Worm (Caenorhabditis elegans) whole organism, L2 larva: ENCODE measurements around the gene bcmo-1.

Source experiments
- C34F6.9 ChIP-seq: fragments of 150-350 bp; optimal IDR thresholded peaks from 2 replicates; lab custom pipeline; 2014; ENCODE audit warnings: missing biosample characterization, missing genetic modification characterization
- F13H6.1 ChIP-seq: sonication (generic microtip); optimal IDR thresholded peaks from 2 replicates; lab custom pipeline; 2016; ENCODE audit warnings: missing genetic modification characterization, missing compliant biosample characterization
- R02D3.7 ChIP-seq: fragments of 150-350 bp; optimal IDR thresholded peaks from 2 replicates; lab custom pipeline; 2014; ENCODE audit warnings: missing biosample characterization, missing genetic modification characterization
- Y55F3AM.14 ChIP-seq: fragments of 200-800 bp; sonication (Bioruptor generic); optimal IDR thresholded peaks from 2 replicates; lab custom pipeline; 2018; ENCODE audit warnings: mild to moderate bottlenecking, missing genetic modification characterization, missing compliant biosample characterization
- ZK546.5 ChIP-seq: sonication (generic microtip); optimal IDR thresholded peaks from 2 replicates; lab custom pipeline; 2017; ENCODE audit warnings: missing biosample characterization, missing genetic modification characterization
- alr-1 ChIP-seq: fragments of 150-350 bp; optimal IDR thresholded peaks from 2 replicates; lab custom pipeline; 2014; ENCODE audit warnings: missing biosample characterization, missing genetic modification characterization
- aly-2 ChIP-seq: fragments of 150-350 bp; optimal IDR thresholded peaks from 2 replicates; lab custom pipeline; 2014; ENCODE audit warnings: missing biosample characterization, missing genetic modification characterization
- ama-1 ChIP-seq: fragments of 150-350 bp; optimal IDR thresholded peaks from 2 replicates; lab custom pipeline; 2018; ENCODE audit warnings: inconsistent platforms
- blmp-1 ChIP-seq: sonication (generic microtip); optimal IDR thresholded peaks from 2 replicates; lab custom pipeline; 2017; ENCODE audit warnings: missing genetic modification characterization, mild to moderate bottlenecking, missing compliant biosample characterization, antibody characterized with exemption, moderate library complexity; ENCODE audit not compliant: insufficient read depth
- ceh-16 ChIP-seq: fragments of 150-350 bp; optimal IDR thresholded peaks from 2 replicates; lab custom pipeline; 2014; ENCODE audit warnings: missing biosample characterization, missing genetic modification characterization
- ceh-82 ChIP-seq: fragments of 150-350 bp; optimal IDR thresholded peaks from 2 replicates; lab custom pipeline; 2014; ENCODE audit warnings: missing biosample characterization, missing genetic modification characterization
- crh-2 ChIP-seq: sonication (generic microtip); optimal IDR thresholded peaks from 2 replicates; lab custom pipeline; 2017; ENCODE audit warnings: missing biosample characterization, missing genetic modification characterization
- dmd-4 ChIP-seq: sonication (generic microtip); optimal IDR thresholded peaks from 2 replicates; lab custom pipeline; 2017; ENCODE audit warnings: missing biosample characterization, missing genetic modification characterization
- egl-27 ChIP-seq: sonication (generic microtip); optimal IDR thresholded peaks from 3 replicates; lab custom pipeline; 2017; ENCODE audit warnings: missing biosample characterization, missing genetic modification reagents, missing genetic modification characterization
- elt-1 ChIP-seq: fragments of 150-350 bp; optimal IDR thresholded peaks from 2 replicates; lab custom pipeline; 2014; ENCODE audit warnings: missing biosample characterization, missing genetic modification characterization
- elt-3 ChIP-seq: sonication (generic microtip); optimal IDR thresholded peaks from 2 replicates; lab custom pipeline; 2017; ENCODE audit warnings: missing biosample characterization, missing genetic modification characterization
- fos-1 ChIP-seq: fragments of 150-350 bp; optimal IDR thresholded peaks from 2 replicates; lab custom pipeline; 2014; ENCODE audit warnings: missing biosample characterization, missing genetic modification characterization
- gmeb-1 ChIP-seq: fragments of 150-350 bp; optimal IDR thresholded peaks from 2 replicates; lab custom pipeline; 2014; ENCODE audit warnings: missing biosample characterization, missing genetic modification characterization
- lin-11 ChIP-seq: fragments of 150-350 bp; sonication (generic microtip); optimal IDR thresholded peaks from 2 replicates; lab custom pipeline; 2014; ENCODE audit warnings: missing biosample characterization, missing genetic modification characterization, inconsistent platforms, mixed read lengths
- lin-13 ChIP-seq: fragments of 150-350 bp; optimal IDR thresholded peaks from 2 replicates; lab custom pipeline; 2014; ENCODE audit warnings: missing biosample characterization, missing genetic modification reagents, missing genetic modification characterization
- lin-39 ChIP-seq: fragments of 150-350 bp; optimal IDR thresholded peaks from 2 replicates; lab custom pipeline; 2014; ENCODE audit warnings: missing biosample characterization, missing genetic modification reagents, missing genetic modification characterization
- lsy-2 ChIP-seq, 2 experiments: fragments of 150-350 bp in 1 of 2; sonication (generic microtip) in 1 of 2; optimal IDR thresholded peaks; 2 replicates each; lab custom pipeline; 2014 to 2017; ENCODE audit warnings: missing biosample characterization in 2 of 2, missing genetic modification characterization in 2 of 2
- mab-5 ChIP-seq: fragments of 150-350 bp; optimal IDR thresholded peaks from 2 replicates; lab custom pipeline; 2014; ENCODE audit warnings: missing biosample characterization, missing genetic modification characterization
- mbf-1 ChIP-seq: sonication (generic microtip); optimal IDR thresholded peaks from 2 replicates; lab custom pipeline; 2017; ENCODE audit warnings: missing biosample characterization, missing genetic modification characterization
- mdl-1 ChIP-seq, 2 experiments: fragments of 150-350 bp in 1 of 2; sonication (generic microtip) in 1 of 2; optimal IDR thresholded peaks; 2 replicates each; lab custom pipeline; 2017; ENCODE audit warnings: missing biosample characterization in 2 of 2, missing genetic modification characterization in 2 of 2
- nhr-10 ChIP-seq: sonication (generic microtip); optimal IDR thresholded peaks from 2 replicates; lab custom pipeline; 2017; ENCODE audit warnings: missing biosample characterization, missing genetic modification characterization
- nhr-11 ChIP-seq: fragments of 150-350 bp; optimal IDR thresholded peaks from 2 replicates; lab custom pipeline; 2014; ENCODE audit warnings: missing biosample characterization, missing genetic modification characterization
- nhr-12 ChIP-seq: fragments of 150-350 bp; optimal IDR thresholded peaks from 2 replicates; lab custom pipeline; 2014; ENCODE audit warnings: missing biosample characterization, missing genetic modification characterization
- nhr-129 ChIP-seq: fragments of 150-350 bp; optimal IDR thresholded peaks from 2 replicates; lab custom pipeline; 2014; ENCODE audit warnings: missing biosample characterization, missing genetic modification characterization
- nhr-21 ChIP-seq: fragments of 150-350 bp; optimal IDR thresholded peaks from 2 replicates; lab custom pipeline; 2014; ENCODE audit warnings: missing biosample characterization, missing genetic modification characterization
- nhr-23 ChIP-seq: fragments of 150-350 bp; optimal IDR thresholded peaks from 2 replicates; lab custom pipeline; 2014; ENCODE audit warnings: missing biosample characterization, missing genetic modification reagents, missing genetic modification characterization
- nhr-237 ChIP-seq: fragments of 150-350 bp; optimal IDR thresholded peaks from 2 replicates; lab custom pipeline; 2014; ENCODE audit warnings: missing biosample characterization, missing genetic modification characterization
- nhr-25 ChIP-seq: fragments of 150-350 bp; sonication (generic microtip); optimal IDR thresholded peaks from 3 replicates; lab custom pipeline; 2014; ENCODE audit warnings: missing biosample characterization, missing genetic modification characterization
- nhr-6 ChIP-seq: fragments of 150-350 bp; optimal IDR thresholded peaks from 2 replicates; lab custom pipeline; 2014; ENCODE audit warnings: missing biosample characterization, missing genetic modification characterization
- nhr-77 ChIP-seq: fragments of 150-350 bp; optimal IDR thresholded peaks from 2 replicates; lab custom pipeline; 2014; ENCODE audit warnings: missing biosample characterization, missing genetic modification characterization
- peb-1 ChIP-seq: fragments of 150-350 bp; optimal IDR thresholded peaks from 2 replicates; lab custom pipeline; 2014; ENCODE audit warnings: missing biosample characterization, missing genetic modification characterization
- sem-4 ChIP-seq: fragments of 150-350 bp; optimal IDR thresholded peaks from 2 replicates; lab custom pipeline; 2014; ENCODE audit warnings: missing biosample characterization, missing genetic modification reagents, missing genetic modification characterization
- skn-1 ChIP-seq: sonication (generic microtip); optimal IDR thresholded peaks from 2 replicates; lab custom pipeline; 2017; ENCODE audit warnings: missing biosample characterization, missing genetic modification characterization
- sma-3 ChIP-seq: sonication (generic microtip); optimal IDR thresholded peaks from 2 replicates; lab custom pipeline; 2016; ENCODE audit warnings: missing genetic modification reagents, missing genetic modification characterization, missing compliant biosample characterization
- sma-9 ChIP-seq, 2 experiments: fragments of 150-350 bp in 1 of 2; sonication (generic microtip) in 1 of 2; optimal IDR thresholded peaks; 2 replicates each; lab custom pipeline; 2014 to 2016; ENCODE audit warnings: missing genetic modification characterization in 2 of 2, mild to moderate bottlenecking in 1 of 2, missing biosample characterization in 1 of 2, missing compliant biosample characterization in 1 of 2, missing genetic modification reagents in 1 of 2, moderate library complexity in 1 of 2
- snpc-4 ChIP-seq: fragments of 150-350 bp; optimal IDR thresholded peaks from 2 replicates; lab custom pipeline; 2014; ENCODE audit warnings: missing biosample characterization, missing genetic modification characterization
- unc-39 ChIP-seq: fragments of 150-350 bp; optimal IDR thresholded peaks from 2 replicates; lab custom pipeline; 2014; ENCODE audit warnings: missing biosample characterization, missing genetic modification characterization
- unc-55 ChIP-seq: fragments of 150-350 bp; sonication (generic microtip); optimal IDR thresholded peaks from 3 replicates; lab custom pipeline; 2014; ENCODE audit warnings: missing biosample characterization, missing genetic modification reagents, missing genetic modification characterization
- unc-62 ChIP-seq: fragments of 150-350 bp; optimal IDR thresholded peaks from 2 replicates; lab custom pipeline; 2014; ENCODE audit warnings: missing biosample characterization, missing genetic modification reagents, missing genetic modification characterization
- zag-1 ChIP-seq: fragments of 150-350 bp; optimal IDR thresholded peaks from 2 replicates; lab custom pipeline; 2014; ENCODE audit warnings: missing biosample characterization, missing genetic modification characterization
- ztf-1 ChIP-seq: fragments of 200-800 bp; sonication (Bioruptor generic); conservative IDR thresholded peaks from 2 replicates; pipeline ENCODE4 v1.3.6; 2022; ENCODE audit warnings: missing genetic modification characterization, missing compliant biosample characterization
- ztf-11 ChIP-seq: sonication (generic microtip); optimal IDR thresholded peaks from 2 replicates; lab custom pipeline; 2017; ENCODE audit warnings: missing biosample characterization, missing genetic modification characterization
- ztf-4 ChIP-seq: fragments of 150-350 bp; optimal IDR thresholded peaks from 2 replicates; lab custom pipeline; 2014; ENCODE audit warnings: missing biosample characterization, missing genetic modification characterization

Gene bcmo-1

DNA sequence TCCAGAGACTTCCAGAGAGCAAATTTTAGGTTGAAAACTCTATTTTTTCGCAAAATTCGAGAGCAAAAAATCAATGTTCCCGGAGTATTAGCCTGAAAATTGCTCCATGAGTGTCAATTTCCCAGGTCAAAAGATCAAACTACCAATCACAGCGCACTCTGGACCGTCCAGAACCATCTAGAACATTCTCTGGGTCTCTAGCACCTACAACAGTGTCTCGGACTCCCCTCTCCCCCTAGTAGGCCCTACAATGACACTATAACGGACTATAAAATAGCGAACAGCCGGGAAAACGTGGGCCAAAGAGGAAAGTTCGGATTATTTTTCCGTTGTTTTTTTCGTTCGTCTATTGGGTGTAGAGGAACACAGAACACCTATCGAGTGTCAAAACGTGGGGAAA is 31.1 kb upstream of the bcmo-1 start:
- TF ChIP-seq mdl-1 (tag; optimal IDR thresholded peaks at IDR 0.05; lab: Kevin White, UChicago) (no peak), mbf-1 (tag; lab: Kevin White, UChicago) (no peak), ztf-11 (tag; lab: Kevin White, UChicago) (no peak), unc-39 (tag; lab: Kevin White, UChicago) (no peak), nhr-12 (tag; lab: Kevin White, UChicago) (no peak), nhr-6 (tag; lab: Kevin White, UChicago) (no peak), ztf-1 (GFP tag; lab: Robert Waterston, UW) (no peak), ztf-4 (tag; lab: Kevin White, UChicago) (no peak), skn-1 (no peak), nhr-10 (tag; lab: Kevin White, UChicago) (no peak), snpc-4 (tag; lab: Kevin White, UChicago) (no peak), lin-13 (no peak), peb-1 (no peak), ZK546.5 (tag; lab: Kevin White, UChicago) (no peak), unc-55 (no peak), nhr-25 (tag; lab: Kevin White, UChicago) (no peak), ama-1 (lab: Kevin White, UChicago) (no peak), R02D3.7 (no peak)

DNA sequence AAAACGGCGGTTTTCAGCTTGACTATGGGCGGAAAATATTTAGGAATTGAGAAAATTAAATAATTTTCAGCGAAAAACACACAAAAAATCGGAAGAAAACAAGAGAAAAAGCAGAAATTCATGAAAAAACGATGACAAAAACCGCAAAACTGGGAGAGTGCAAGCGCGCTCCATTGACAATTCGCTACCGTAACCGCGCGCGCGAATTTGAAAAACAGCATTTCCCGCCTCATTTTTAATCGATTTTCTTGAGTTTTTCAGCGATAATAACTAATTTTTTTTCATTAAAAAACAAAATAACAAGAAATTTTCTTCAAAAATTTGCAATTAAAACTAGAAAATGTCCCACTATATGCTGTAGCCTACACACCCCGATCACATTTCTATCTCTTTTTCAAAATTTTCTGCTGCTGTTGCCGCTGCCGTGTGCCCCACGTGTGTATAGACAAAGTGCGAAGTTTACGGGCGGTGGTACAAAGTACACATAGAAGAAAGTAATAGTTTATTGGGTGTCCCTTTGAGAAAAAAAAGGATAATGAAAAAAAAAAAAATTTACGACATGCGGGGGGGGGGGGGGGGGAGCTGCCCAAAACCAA is 30.5 kb upstream of the bcmo-1 start:
- no peak for TF ChIP-seq ama-1 (lab: Kevin White, UChicago)
- TF ChIP-seq nhr-129 (tag; lab: Kevin White, UChicago), result no peak
- TF ChIP-seq nhr-23 (tag; lab: Kevin White, UChicago), result no peak
- TF ChIP-seq nhr-12 (tag; lab: Kevin White, UChicago), result no peak
- TF ChIP-seq nhr-6 (tag; lab: Kevin White, UChicago), result no peak
- no peak for TF ChIP-seq ceh-82
- TF ChIP-seq nhr-25 (tag; lab: Kevin White, UChicago), result peak; percentile 59
- peak; percentile 31 for TF ChIP-seq F13H6.1 (tag; lab: Kevin White, UChicago)
- TF ChIP-seq skn-1, result no peak
- no peak for TF ChIP-seq mbf-1 (tag; lab: Kevin White, UChicago)
- TF ChIP-seq nhr-10 (tag; lab: Kevin White, UChicago), result no peak
- no peak for TF ChIP-seq unc-55
- peak; percentile 66 for TF ChIP-seq crh-2 (tag; lab: Kevin White, UChicago)
- no peak for TF ChIP-seq aly-2 (tag; lab: Kevin White, UChicago)
- no peak for TF ChIP-seq egl-27
- no peak for TF ChIP-seq unc-39 (tag; lab: Kevin White, UChicago)
- no peak for TF ChIP-seq mab-5 (tag; lab: Kevin White, UChicago)
- TF ChIP-seq ceh-16 (tag; lab: Kevin White, UChicago), result no peak
- no peak for TF ChIP-seq Y55F3AM.14 (GFP tag; lab: Kevin White, UChicago)
- TF ChIP-seq R02D3.7, result no peak
- peak; percentile 23 for TF ChIP-seq sma-3 (GFP tag; lab: Kevin White, UChicago)
- TF ChIP-seq blmp-1 (tag; lab: Kevin White, UChicago), result peak; percentile 56
- no peak for TF ChIP-seq unc-62 (GFP tag; lab: Kevin White, UChicago)
- TF ChIP-seq ZK546.5 (tag; lab: Kevin White, UChicago), result no peak
- no peak for TF ChIP-seq nhr-237 (tag; lab: Kevin White, UChicago)
- peak in 1 of 2 experiments; percentile 54 for TF ChIP-seq mdl-1 (tag; optimal IDR thresholded peaks at IDR 0.05; lab: Kevin White, UChicago)
- TF ChIP-seq lin-13, result no peak
- TF ChIP-seq sma-9 (GFP tag; optimal IDR thresholded peaks at IDR 0.05; lab: Kevin White, UChicago), result peak; percentile 85
- no peak for TF ChIP-seq sma-9 (tag; optimal IDR thresholded peaks at IDR 0.05; lab: Kevin White, UChicago)
- no peak for TF ChIP-seq nhr-77
- TF ChIP-seq lsy-2 (tag; optimal IDR thresholded peaks at IDR 0.05; lab: Kevin White, UChicago), result peak; percentile 73 to 89
- TF ChIP-seq lin-11 (tag; lab: Kevin White, UChicago), result no peak
- TF ChIP-seq snpc-4 (tag; lab: Kevin White, UChicago), result no peak
- no peak for TF ChIP-seq sem-4 (tag; lab: Kevin White, UChicago)
- TF ChIP-seq nhr-21 (tag; lab: Kevin White, UChicago), result peak; percentile 63
- TF ChIP-seq dmd-4, result no peak
- peak; percentile 8 for TF ChIP-seq ztf-4 (tag; lab: Kevin White, UChicago)
- no peak for TF ChIP-seq zag-1 (tag; lab: Kevin White, UChicago)
- TF ChIP-seq peb-1, result no peak
- peak; percentile 66 for TF ChIP-seq nhr-11
- TF ChIP-seq ztf-11 (tag; lab: Kevin White, UChicago), result no peak
- TF ChIP-seq C34F6.9 (tag; lab: Kevin White, UChicago), result peak; percentile 1
- no peak for TF ChIP-seq ztf-1 (GFP tag; lab: Robert Waterston, UW)
- TF ChIP-seq gmeb-1, result no peak
- TF ChIP-seq elt-3, result no peak
- TF ChIP-seq elt-1, result no peak
- TF ChIP-seq lin-39 (tag; lab: Kevin White, UChicago), result no peak
- no peak for TF ChIP-seq fos-1 (tag; lab: Kevin White, UChicago)
- no peak for TF ChIP-seq alr-1 (tag; lab: Kevin White, UChicago)
